Fruit fly (Drosophila melanogaster) whole organism, embryonic: ENCODE measurements around the gene RpS2.

Experiments
- Aef1 ChIP-seq: fragments of 200-800 bp; sonication (Bioruptor generic); IDR thresholded peaks from 3 replicates; pipeline ENCODE4 v1.3.6; 2022; ENCODE audit warnings: missing biosample characterization, missing genetic modification characterization
- Bdp1 ChIP-seq: fragments of 200-800 bp; sonication (Bioruptor generic); optimal IDR thresholded peaks from 3 replicates; lab custom pipeline; 2016; ENCODE audit warnings: missing biosample characterization, missing genetic modification characterization
- Blimp-1 ChIP-seq: fragments of 200-800 bp; sonication (Bioruptor generic); optimal IDR thresholded peaks from 3 replicates; lab custom pipeline; 2018; ENCODE audit warnings: missing biosample characterization, missing genetic modification characterization, mild to moderate bottlenecking, moderate library complexity, missing genetic modification reagents
- CG12219 ChIP-seq: fragments of 200-800 bp; sonication (Bioruptor generic); optimal IDR thresholded peaks from 3 replicates; lab custom pipeline; 2018; ENCODE audit warnings: missing biosample characterization, mild to moderate bottlenecking, missing genetic modification characterization
- CG12744 ChIP-seq: fragments of 200-800 bp; sonication (Bioruptor generic); optimal IDR thresholded peaks from 2 replicates; lab custom pipeline; 2016; ENCODE audit warnings: missing biosample characterization, missing genetic modification characterization
- CG13624 ChIP-seq: fragments of 200-800 bp; sonication (Bioruptor generic); optimal IDR thresholded peaks from 2 replicates; lab custom pipeline; 2016; ENCODE audit warnings: missing biosample characterization, missing genetic modification characterization
- CG17612 ChIP-seq: fragments of 200-800 bp; sonication (Bioruptor generic); IDR thresholded peaks from 2 replicates; pipeline ENCODE4 v1.3.6; 2022; ENCODE audit warnings: missing biosample characterization, missing genetic modification characterization
- CG17829 ChIP-seq: fragments of 200-800 bp; optimal IDR thresholded peaks from 2 replicates; lab custom pipeline; 2019; ENCODE audit warnings: missing biosample characterization, mild to moderate bottlenecking, missing genetic modification characterization, moderate library complexity
- CG30431 ChIP-seq: fragments of 200-800 bp; sonication (Bioruptor generic); optimal IDR thresholded peaks from 2 replicates; lab custom pipeline; 2017; ENCODE audit warnings: missing biosample characterization, missing genetic modification characterization
- CG4820 ChIP-seq: fragments of 200-800 bp; sonication (Bioruptor generic); optimal IDR thresholded peaks from 3 replicates; lab custom pipeline; 2016; ENCODE audit warnings: missing biosample characterization, missing genetic modification characterization
- CG6854 ChIP-seq: fragments of 200-800 bp; sonication (Bioruptor generic); optimal IDR thresholded peaks from 3 replicates; lab custom pipeline; 2017; ENCODE audit warnings: missing biosample characterization, mild to moderate bottlenecking, missing genetic modification characterization
- CG7357 ChIP-seq: fragments of 200-800 bp; sonication (Bioruptor generic); IDR thresholded peaks from 3 replicates; pipeline ENCODE4 v1.3.6; 2022; ENCODE audit warnings: missing biosample characterization, missing genetic modification characterization
- D ChIP-seq, 2 experiments: fragments of 200-800 bp in 1 of 2; fragments of >200 bp in 1 of 2; sonication (Bioruptor generic) in 1 of 2; optimal IDR thresholded peaks; 2 replicates in 1 of 2; 3 replicates in 1 of 2; lab custom pipeline; 2017; ENCODE audit warnings: mild to moderate bottlenecking in 1 of 2, missing biosample characterization in 1 of 2, missing genetic modification characterization in 1 of 2, missing genetic modification reagents in 1 of 2
- Dad ChIP-seq: fragments of 200-800 bp; sonication (Bioruptor generic); optimal IDR thresholded peaks from 3 replicates; lab custom pipeline; 2016; ENCODE audit warnings: missing biosample characterization, missing genetic modification characterization
- Deaf1 ChIP-seq: fragments of 200-800 bp; optimal IDR thresholded peaks from 3 replicates; lab custom pipeline; 2019; ENCODE audit warnings: missing biosample characterization, mild to moderate bottlenecking, missing genetic modification characterization, moderate library complexity
- Dip2 ChIP-seq: fragments of 200-800 bp; sonication (Bioruptor generic); IDR thresholded peaks from 2 replicates; pipeline ENCODE4 v1.3.6; 2022; ENCODE audit warnings: missing biosample characterization, missing genetic modification characterization
- Doc2 ChIP-seq: fragments of 200-800 bp; sonication (Bioruptor generic); IDR thresholded peaks from 2 replicates; pipeline ENCODE4 v1.3.6; 2022; ENCODE audit warnings: missing biosample characterization, missing genetic modification characterization
- Gsc ChIP-seq: fragments of 200-800 bp; sonication (Bioruptor generic); IDR thresholded peaks from 2 replicates; pipeline ENCODE4 v1.3.6; 2022; ENCODE audit warnings: missing biosample characterization, missing genetic modification characterization
- H2.0 ChIP-seq: fragments of 200-800 bp; sonication (Bioruptor generic); IDR thresholded peaks from 2 replicates; pipeline ENCODE4 v1.3.6; 2022; ENCODE audit warnings: missing biosample characterization, missing genetic modification characterization
- HLH4C ChIP-seq: fragments of 200-800 bp; sonication (Bioruptor generic); IDR thresholded peaks from 3 replicates; pipeline ENCODE4 v1.3.6; 2022; ENCODE audit warnings: missing biosample characterization, missing genetic modification characterization; ENCODE audit not compliant: partially characterized antibody
- HmgD ChIP-seq: fragments of 200-800 bp; sonication (Bioruptor generic); optimal IDR thresholded peaks from 3 replicates; lab custom pipeline; 2016; ENCODE audit warnings: missing biosample characterization, missing genetic modification characterization
- Lpt ChIP-seq: fragments of >200 bp; optimal IDR thresholded peaks from 2 replicates; lab custom pipeline; 2018; ENCODE audit warnings: missing biosample characterization, missing genetic modification characterization
- NC2α ChIP-seq: fragments of 200-800 bp; sonication (Bioruptor generic); optimal IDR thresholded peaks from 2 replicates; lab custom pipeline; 2016; ENCODE audit warnings: missing biosample characterization, missing genetic modification characterization
- Scr ChIP-seq: fragments of 200-800 bp; sonication (Bioruptor generic); IDR thresholded peaks from 2 replicates; pipeline ENCODE4 v1.3.6; 2022; ENCODE audit warnings: missing biosample characterization, missing genetic modification characterization; ENCODE audit not compliant: partially characterized antibody
- Six4 ChIP-seq: fragments of 200-800 bp; sonication (Bioruptor generic); optimal IDR thresholded peaks from 2 replicates; lab custom pipeline; 2016; ENCODE audit warnings: missing biosample characterization, missing genetic modification characterization
- Trl ChIP-seq, 3 experiments: fragments of >200 bp in 2 of 3; fragments of 200-800 bp in 1 of 3; sonication (Bioruptor generic) in 1 of 3; optimal IDR thresholded peaks; 2 replicates in 1 of 3; 3 replicates in 2 of 3; lab custom pipeline; 2016 to 2017; ENCODE audit warnings: missing biosample characterization in 1 of 3, missing genetic modification characterization in 1 of 3
- Usf ChIP-seq: fragments of 200-800 bp; sonication (Bioruptor generic); optimal IDR thresholded peaks from 2 replicates; lab custom pipeline; 2017; ENCODE audit warnings: missing genotype, missing biosample characterization, missing genetic modification characterization
- Vsx1 ChIP-seq: fragments of 200-800 bp; sonication (Bioruptor generic); optimal IDR thresholded peaks from 2 replicates; lab custom pipeline; 2017; ENCODE audit warnings: missing biosample characterization, mild to moderate bottlenecking, missing genetic modification characterization, missing genetic modification reagents
- bcd ChIP-seq: fragments of 200-800 bp; sonication (Bioruptor generic); optimal IDR thresholded peaks from 2 replicates; lab custom pipeline; 2017; ENCODE audit warnings: missing biosample characterization, mild to moderate bottlenecking, missing genetic modification characterization
- crol ChIP-seq: fragments of 200-800 bp; sonication (Bioruptor generic); IDR thresholded peaks from 2 replicates; pipeline ENCODE4 v1.3.6; 2022; ENCODE audit warnings: missing biosample characterization, missing genetic modification characterization
- danr ChIP-seq: fragments of 200-800 bp; sonication (Bioruptor generic); IDR thresholded peaks from 2 replicates; pipeline ENCODE4 v1.3.6; 2022; ENCODE audit warnings: missing biosample characterization, missing genetic modification characterization
- en ChIP-seq: fragments of 200-800 bp; sonication (Bioruptor generic); optimal IDR thresholded peaks from 2 replicates; lab custom pipeline; 2016; ENCODE audit warnings: missing biosample characterization, missing genetic modification characterization
- eve ChIP-seq, 2 experiments: fragments of >200 bp; optimal IDR thresholded peaks; 2 replicates each; lab custom pipeline; 2017; ENCODE audit warnings: missing biosample characterization in 2 of 2, missing genetic modification characterization in 2 of 2
- fd96Cb ChIP-seq: fragments of 200-800 bp; sonication (Bioruptor generic); optimal IDR thresholded peaks from 2 replicates; lab custom pipeline; 2018; ENCODE audit warnings: missing biosample characterization, mild to moderate bottlenecking, missing genetic modification characterization, moderate library complexity
- grn ChIP-seq: fragments of 200-800 bp; sonication (Bioruptor generic); optimal IDR thresholded peaks from 3 replicates; lab custom pipeline; 2017; ENCODE audit warnings: missing biosample characterization, missing genetic modification characterization
- kah ChIP-seq: fragments of 200-800 bp; sonication (Bioruptor generic); optimal IDR thresholded peaks from 2 replicates; lab custom pipeline; 2018; ENCODE audit warnings: missing biosample characterization, mild to moderate bottlenecking, missing genetic modification characterization
- lab ChIP-seq: fragments of 200-800 bp; sonication (Bioruptor generic); optimal IDR thresholded peaks from 3 replicates; lab custom pipeline; 2017; ENCODE audit warnings: missing biosample characterization, missing genetic modification characterization, mild to moderate bottlenecking, moderate library complexity, missing genetic modification reagents
- mirr ChIP-seq: fragments of 200-800 bp; sonication (Bioruptor generic); optimal IDR thresholded peaks from 3 replicates; lab custom pipeline; 2018; ENCODE audit warnings: missing biosample characterization, mild to moderate bottlenecking, missing genetic modification characterization
- nau ChIP-seq: fragments of 200-800 bp; sonication (Bioruptor generic); optimal IDR thresholded peaks from 3 replicates; lab custom pipeline; 2017; ENCODE audit warnings: missing biosample characterization, mild to moderate bottlenecking, missing genetic modification characterization, missing genetic modification reagents
- org-1 ChIP-seq: fragments of 200-800 bp; sonication (Bioruptor generic); optimal IDR thresholded peaks from 2 replicates; lab custom pipeline; 2017; ENCODE audit warnings: missing biosample characterization, missing genetic modification characterization
- pfk ChIP-seq: fragments of 200-800 bp; sonication (Bioruptor generic); optimal IDR thresholded peaks from 2 replicates; lab custom pipeline; 2018; ENCODE audit warnings: missing biosample characterization, mild to moderate bottlenecking, missing genetic modification characterization, moderate library complexity
- pho ChIP-seq: fragments of 200-800 bp; sonication (Bioruptor generic); optimal IDR thresholded peaks from 2 replicates; lab custom pipeline; 2016; ENCODE audit warnings: missing biosample characterization, missing genetic modification characterization
- scrt ChIP-seq: fragments of 200-800 bp; sonication (Bioruptor generic); optimal IDR thresholded peaks from 2 replicates; lab custom pipeline; 2018; ENCODE audit warnings: missing biosample characterization, mild to moderate bottlenecking, missing genetic modification characterization, moderate library complexity
- sqz ChIP-seq: fragments of 200-800 bp; sonication (Bioruptor generic); optimal IDR thresholded peaks from 3 replicates; lab custom pipeline; 2018; ENCODE audit warnings: missing biosample characterization, mild to moderate bottlenecking, missing genetic modification characterization
- stwl ChIP-seq: fragments of 200-800 bp; sonication (Bioruptor generic); optimal IDR thresholded peaks from 3 replicates; lab custom pipeline; 2018; ENCODE audit warnings: missing biosample characterization, mild to moderate bottlenecking, missing genetic modification characterization, moderate library complexity
- trem ChIP-seq: fragments of 200-800 bp; optimal IDR thresholded peaks from 3 replicates; lab custom pipeline; 2019; ENCODE audit warnings: missing biosample characterization, mild to moderate bottlenecking, missing genetic modification characterization, moderate library complexity
- tx ChIP-seq: fragments of 200-800 bp; sonication (Bioruptor generic); optimal IDR thresholded peaks from 2 replicates; lab custom pipeline; 2016; ENCODE audit warnings: missing biosample characterization, missing genetic modification characterization
- unpg ChIP-seq: fragments of 200-800 bp; sonication (Bioruptor generic); optimal IDR thresholded peaks from 3 replicates; lab custom pipeline; 2018; ENCODE audit warnings: missing biosample characterization, mild to moderate bottlenecking, missing genetic modification characterization, moderate library complexity
- vnd ChIP-seq: fragments of 200-800 bp; sonication (Bioruptor generic); IDR thresholded peaks from 3 replicates; pipeline ENCODE4 v1.3.6; 2022; ENCODE audit warnings: missing biosample characterization, missing genetic modification characterization; ENCODE audit not compliant: partially characterized antibody
- wek ChIP-seq: fragments of 200-800 bp; sonication (Bioruptor generic); optimal IDR thresholded peaks from 3 replicates; lab custom pipeline; 2018; ENCODE audit warnings: missing biosample characterization, mild to moderate bottlenecking, missing genetic modification characterization, moderate library complexity
- yki ChIP-seq: fragments of >200 bp; optimal IDR thresholded peaks from 3 replicates; lab custom pipeline; 2018

Gene RpS2

DNA sequence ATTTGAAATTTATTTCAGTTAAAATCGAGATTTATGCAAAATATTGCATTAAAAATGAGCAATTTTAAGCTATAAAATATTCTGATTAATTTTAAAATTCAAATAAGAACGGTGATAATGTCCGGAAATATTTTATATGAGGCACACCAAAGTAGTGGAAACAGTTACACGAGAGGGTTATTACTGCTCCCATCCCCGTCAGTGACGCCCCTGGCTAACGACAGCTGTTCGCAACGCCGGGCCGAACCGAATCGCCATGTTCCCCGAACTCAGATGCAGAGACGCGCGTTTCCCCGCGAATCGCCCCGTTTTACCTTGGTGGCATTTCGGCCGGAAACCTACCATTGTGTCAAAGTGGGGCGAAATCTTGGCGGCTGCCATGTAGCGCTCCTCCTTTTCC lies 14.4 kb upstream of the RpS2 start (continued):
- TF ChIP-seq crol: peak; percentile 28; the same call in 1 of the 2 replicates
- no peak for TF ChIP-seq tx (GFP tag; lab: Kevin White, UChicago)
- TF ChIP-seq Blimp-1 (GFP tag; lab: Kevin White, UChicago): no peak
- TF ChIP-seq org-1 (GFP tag; lab: Kevin White, UChicago): no peak
- no peak for TF ChIP-seq HLH4C (GFP tag; lab: Robert Waterston, UW)
- TF ChIP-seq Gsc (GFP tag; lab: Robert Waterston, UW): no peak
- TF ChIP-seq CG30431 (GFP tag; lab: Kevin White, UChicago): no peak
- TF ChIP-seq HmgD (GFP tag; lab: Kevin White, UChicago): no peak
- no peak for TF ChIP-seq stwl (tag; lab: Kevin White, UChicago)
- TF ChIP-seq Usf: no peak
- no peak for TF ChIP-seq Vsx1
- TF ChIP-seq sqz (GFP tag; lab: Kevin White, UChicago): no peak
- TF ChIP-seq vnd: no peak
- TF ChIP-seq wek (GFP tag; lab: Kevin White, UChicago): no peak
- TF ChIP-seq trem: no peak
- no peak for TF ChIP-seq CG17612
- no peak for TF ChIP-seq CG6854 (GFP tag; lab: Kevin White, UChicago)
- TF ChIP-seq grn: no peak
- no peak for TF ChIP-seq CG12219 (GFP tag; lab: Kevin White, UChicago)
- TF ChIP-seq Aef1: no peak
- TF ChIP-seq Bdp1 (GFP tag; lab: Kevin White, UChicago): no peak
- no peak for TF ChIP-seq mirr (GFP tag; lab: Kevin White, UChicago)
- TF ChIP-seq lab (GFP tag; lab: Kevin White, UChicago): peak; percentile 38
- no peak for TF ChIP-seq D (optimal IDR thresholded peaks at IDR 0.05; lab: Kevin White, UChicago)
- no peak for TF ChIP-seq D (GFP tag; optimal IDR thresholded peaks at IDR 0.05; lab: Kevin White, UChicago)
- no peak for TF ChIP-seq fd96Cb (tag; lab: Kevin White, UChicago)
- TF ChIP-seq Deaf1 (tag; lab: Kevin White, UChicago): peak; percentile 88
- no peak for TF ChIP-seq CG17829 (tag; lab: Kevin White, UChicago)
- TF ChIP-seq nau: no peak
- no peak for TF ChIP-seq Scr (GFP tag; lab: Robert Waterston, UW)
- TF ChIP-seq scrt: no peak
- no peak for TF ChIP-seq yki (lab: Kevin White, UChicago)
- no peak for TF ChIP-seq kah (GFP tag; lab: Kevin White, UChicago)
- TF ChIP-seq CG13624 (GFP tag; lab: Kevin White, UChicago): no peak
- no peak for TF ChIP-seq pho
- TF ChIP-seq eve (GFP tag; optimal IDR thresholded peaks at IDR 0.05; lab: Kevin White, UChicago): no peak
- no peak for TF ChIP-seq Lpt (GFP tag; lab: Kevin White, UChicago)
- no peak for TF ChIP-seq Trl (optimal IDR thresholded peaks at IDR 0.05; lab: Kevin White, UChicago)
- TF ChIP-seq Trl (GFP tag; optimal IDR thresholded peaks at IDR 0.05; lab: Kevin White, UChicago): peak; percentile 38
- TF ChIP-seq NC2α (GFP tag; lab: Kevin White, UChicago): no peak
- no peak for TF ChIP-seq CG12744
- TF ChIP-seq en (GFP tag; lab: Kevin White, UChicago): no peak
- no peak for TF ChIP-seq unpg (GFP tag; lab: Kevin White, UChicago)
- no peak for TF ChIP-seq Doc2
- TF ChIP-seq Dip2 (GFP tag; lab: Robert Waterston, UW): no peak
- no peak for TF ChIP-seq CG7357 (GFP tag; lab: Robert Waterston, UW)
- TF ChIP-seq pfk: no peak
- no peak for TF ChIP-seq H2.0 (GFP tag; lab: Robert Waterston, UW)
- TF ChIP-seq danr: peak; percentile 40; the same call in 1 of the 2 replicates
- TF ChIP-seq bcd (GFP tag; lab: Kevin White, UChicago): no peak
- no peak for TF ChIP-seq CG4820 (GFP tag; lab: Kevin White, UChicago)
- TF ChIP-seq Dad: no peak
- no peak for TF ChIP-seq Six4
